Worm (Caenorhabditis elegans): ENCODE data around the gene srj-52.

ce11 chrV:654402-654801, 41.4 kb downstream of the srj-52 start, which contains the start of gene srj-6:
- TF ChIP-seq snpc-1.3 (tag; optimal IDR thresholded peaks at IDR 0.05; ENCODE audit: insufficient read depth) = no peak
- no peak for TF ChIP-seq tlf-1 (GFP tag; optimal IDR thresholded peaks at IDR 0.05)
- TF ChIP-seq snpc-4 (GFP tag; optimal IDR thresholded peaks at IDR 0.05) = no peak
- no peak for TF ChIP-seq snpc-4 (tag; optimal IDR thresholded peaks at IDR 0.05)
- no peak for TF ChIP-seq egl-18 (GFP tag; IDR thresholded peaks at IDR 0.05)

All from whole organism, young adult.